Fruit fly (Drosophila melanogaster): ENCODE results near the gene CG14322.

The CG14322 gene

DNA sequence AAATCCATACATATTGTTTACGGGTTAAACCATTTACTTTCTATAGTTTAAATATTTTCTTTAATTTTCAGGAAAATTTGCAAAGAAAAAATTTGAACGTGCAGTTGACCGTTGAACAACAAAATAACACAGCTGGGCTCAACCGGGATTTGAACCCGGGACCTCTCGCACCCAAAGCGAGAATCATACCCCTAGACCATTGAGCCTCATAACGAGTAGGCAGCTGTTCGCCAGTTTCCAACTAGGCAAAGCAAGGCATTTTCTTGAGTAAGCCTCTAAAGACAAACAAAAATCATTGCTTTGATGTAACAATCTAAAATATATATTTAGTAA, 29.5 kb upstream of the CG14322 start (continued):
- TF ChIP-seq Neu2 (GFP tag; optimal IDR thresholded peaks at IDR 0.05; ENCODE audit: borderline replicate concordance) (no peak), eyg (GFP tag; optimal IDR thresholded peaks at IDR 0.05) (no peak), BEAF-32 (GFP tag; optimal IDR thresholded peaks at IDR 0.05) (no peak), CG10565 (GFP tag; optimal IDR thresholded peaks at IDR 0.05) (no peak), gfzf (GFP tag; optimal IDR thresholded peaks at IDR 0.05) (no peak), CG10366 (GFP tag; IDR thresholded peaks at IDR 0.05) (no peak), hbn (GFP tag; IDR thresholded peaks at IDR 0.05; ENCODE audit: partially characterized antibody) (peak; percentile 47; the same call in 1 of the 2 replicates), CG1603 (tag; optimal IDR thresholded peaks at IDR 0.05) (no peak), CG15479 (GFP tag; optimal IDR thresholded peaks at IDR 0.05) (no peak), CG17912 (GFP tag; optimal IDR thresholded peaks at IDR 0.05) (no peak), gcm (GFP tag; optimal IDR thresholded peaks at IDR 0.05) (no peak), fd102C (GFP tag; optimal IDR thresholded peaks at IDR 0.05) (no peak), trem (tag; optimal IDR thresholded peaks at IDR 0.05) (no peak), inv (GFP tag; IDR thresholded peaks at IDR 0.05; ENCODE audit: partially characterized antibody) (0 out of 2 replicates have a peak, but pooled peaks have one; percentile 57), CG8359 (GFP tag; optimal IDR thresholded peaks at IDR 0.05; ENCODE audit: borderline replicate concordance) (no peak), lov (optimal IDR thresholded peaks at IDR 0.05) (peak; percentile 40), lov (GFP tag; IDR thresholded peaks at IDR 0.05) (no peak), CG6175 (GFP tag; IDR thresholded peaks at IDR 0.05) (no peak), CG18619 (GFP tag; optimal IDR thresholded peaks at IDR 0.05) (no peak), croc (GFP tag; conservative IDR thresholded peaks at IDR 0.05) (no peak), dpn (GFP tag; optimal IDR thresholded peaks at IDR 0.05) (no peak), CG6765 (GFP tag; optimal IDR thresholded peaks at IDR 0.05) (no peak), oc (tag; optimal IDR thresholded peaks at IDR 0.05) (no peak), dati (GFP tag; IDR thresholded peaks at IDR 0.05) (no peak), cato (GFP tag; optimal IDR thresholded peaks at IDR 0.05; ENCODE audit: borderline replicate concordance) (no peak), CG18764 (GFP tag; optimal IDR thresholded peaks at IDR 0.05) (no peak), emc (GFP tag; optimal IDR thresholded peaks at IDR 0.05) (no peak), otp (GFP tag; IDR thresholded peaks at IDR 0.05) (no peak), Dll (GFP tag; IDR thresholded peaks at IDR 0.05; ENCODE audit: partially characterized antibody) (peak; percentile 73; the same call in 3 of the 4 replicates), CG8765 (GFP tag; IDR thresholded peaks at IDR 0.05) (no peak), z (GFP tag; IDR thresholded peaks at IDR 0.05) (no peak), bowl (GFP tag; IDR thresholded peaks at IDR 0.05) (no peak), CG8290 (GFP tag; optimal IDR thresholded peaks at IDR 0.05) (no peak), CG8290 (tag; optimal IDR thresholded peaks at IDR 0.05) (no peak), CG17359 (tag; optimal IDR thresholded peaks at IDR 0.05) (no peak), tio (GFP tag; optimal IDR thresholded peaks at IDR 0.05) (no peak), sd (tag; optimal IDR thresholded peaks at IDR 0.05) (no peak), CG13123 (GFP tag; optimal IDR thresholded peaks at IDR 0.05) (no peak), C15 (GFP tag; IDR thresholded peaks at IDR 0.05) (no peak), CG16813 (GFP tag; IDR thresholded peaks at IDR 0.05; ENCODE audit: partially characterized antibody) (peak; percentile 92), pum (GFP tag; optimal IDR thresholded peaks at IDR 0.05) (no peak), CG6813 (GFP tag; optimal IDR thresholded peaks at IDR 0.05) (no peak), chm (GFP tag; IDR thresholded peaks at IDR 0.05) (no peak), HmgD (GFP tag; optimal IDR thresholded peaks at IDR 0.05) (no peak), HLH54F (GFP tag; optimal IDR thresholded peaks at IDR 0.05) (no peak), exex (tag; optimal IDR thresholded peaks at IDR 0.05) (no peak), Xrp1 (GFP tag; IDR thresholded peaks at IDR 0.05) (no peak), CG5953 (GFP tag; IDR thresholded peaks at IDR 0.05) (no peak), Rfx (GFP tag; IDR thresholded peaks at IDR 0.05) (no peak), CG12391 (tag; optimal IDR thresholded peaks at IDR 0.05) (no peak), CG15514 (GFP tag; optimal IDR thresholded peaks at IDR 0.05) (no peak), jumu (GFP tag; optimal IDR thresholded peaks at IDR 0.05) (no peak)
